Fruit fly (Drosophila melanogaster): ENCODE data around the gene b.

DNA sequence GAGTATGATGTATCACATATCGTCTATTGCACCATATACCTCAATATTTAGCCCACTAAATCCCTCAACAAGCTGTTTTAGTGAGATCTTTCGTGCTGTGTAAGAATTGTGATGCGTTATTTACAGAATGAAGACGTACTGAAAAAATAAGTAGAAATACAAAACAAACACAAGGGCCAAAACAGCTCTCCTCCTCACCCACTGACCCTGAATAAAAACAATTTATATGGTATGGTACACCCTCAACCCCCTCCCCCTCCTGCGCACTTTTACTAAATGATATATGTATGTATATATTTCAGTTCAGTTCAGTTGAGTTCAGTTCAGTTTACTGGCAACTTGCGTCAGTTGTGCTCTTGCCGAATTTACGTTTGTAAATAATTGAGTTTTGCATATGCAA lies 52.1 kb downstream of the b start:
- TF ChIP-seq Dfd (GFP tag; optimal IDR thresholded peaks at IDR 0.05) (no peak), brk (GFP tag; optimal IDR thresholded peaks at IDR 0.05) (no peak), h (GFP tag; optimal IDR thresholded peaks at IDR 0.05) (no peak), psq (GFP tag; optimal IDR thresholded peaks at IDR 0.05) (no peak), CG32264 (GFP tag; optimal IDR thresholded peaks at IDR 0.05) (no peak), CG9705 (GFP tag; optimal IDR thresholded peaks at IDR 0.05) (no peak), Myc (optimal IDR thresholded peaks at IDR 0.05) (no peak)
